Fruit fly (Drosophila melanogaster): ENCODE data around the gene mip130.

The mip130 gene

dm6 chrX:1944245-1945114 lies 36.4 kb downstream of the mip130 start (continued):
- no peak for TF ChIP-seq Camta (GFP tag; optimal IDR thresholded peaks at IDR 0.05)
- peak; percentile 39; the same call in 1 of the 2 replicates for TF ChIP-seq CG3847 (GFP tag; IDR thresholded peaks at IDR 0.05)
- TF ChIP-seq CG34224 (GFP tag; IDR thresholded peaks at IDR 0.05; ENCODE audit: partially characterized antibody): no peak
- TF ChIP-seq chif (GFP tag; optimal IDR thresholded peaks at IDR 0.05): peak; percentile 5 to 14
- TF ChIP-seq CG12769 (tag; optimal IDR thresholded peaks at IDR 0.05): peak; percentile 44
- TF ChIP-seq nau (GFP tag; optimal IDR thresholded peaks at IDR 0.05): no peak
- peak; percentile 11 for TF ChIP-seq CG4424 (GFP tag; optimal IDR thresholded peaks at IDR 0.05)
- no peak for TF ChIP-seq tap (tag; optimal IDR thresholded peaks at IDR 0.05)
- 0 out of 3 replicates have a peak, but pooled peaks have one; percentile 11 for TF ChIP-seq CG14860 (GFP tag; IDR thresholded peaks at IDR 0.05; ENCODE audit: partially characterized antibody)
- no peak for TF ChIP-seq MTF-1 (GFP tag; optimal IDR thresholded peaks at IDR 0.05; ENCODE audit: borderline replicate concordance)
- no peak for TF ChIP-seq CG15479 (GFP tag; optimal IDR thresholded peaks at IDR 0.05)
- TF ChIP-seq repo (GFP tag; optimal IDR thresholded peaks at IDR 0.05): peak; percentile 4
- no peak for TF ChIP-seq NK7.1 (GFP tag; optimal IDR thresholded peaks at IDR 0.05)
- TF ChIP-seq dmrt99B (tag; optimal IDR thresholded peaks at IDR 0.05): peak; percentile 60
- TF ChIP-seq fu2 (GFP tag; optimal IDR thresholded peaks at IDR 0.05): peak; percentile 42
- TF ChIP-seq CG7928 (GFP tag; optimal IDR thresholded peaks at IDR 0.05): no peak
- peak; percentile 55 for TF ChIP-seq mam (GFP tag; optimal IDR thresholded peaks at IDR 0.05)
- peak; percentile 46; the same call in 2 of the 3 replicates for TF ChIP-seq Dbx (GFP tag; IDR thresholded peaks at IDR 0.05)
- no peak for TF ChIP-seq br (optimal IDR thresholded peaks at IDR 0.05)
- TF ChIP-seq Kr (GFP tag; optimal IDR thresholded peaks at IDR 0.05): no peak
- peak; percentile 18 for TF ChIP-seq CG30431 (GFP tag; optimal IDR thresholded peaks at IDR 0.05)
- TF ChIP-seq hkb (optimal IDR thresholded peaks at IDR 0.05): no peak
- peak; percentile 56 for TF ChIP-seq hkb (GFP tag; IDR thresholded peaks at IDR 0.05)
- peak; percentile 98 for TF ChIP-seq nerfin-1 (tag; optimal IDR thresholded peaks at IDR 0.05)
- no peak for TF ChIP-seq CG6813 (GFP tag; optimal IDR thresholded peaks at IDR 0.05)
- TF ChIP-seq Vsx1 (GFP tag; optimal IDR thresholded peaks at IDR 0.05): no peak
- TF ChIP-seq croc (GFP tag; conservative IDR thresholded peaks at IDR 0.05): peak; percentile 50; the same call in 2 of the 3 replicates
- peak; percentile 27 for TF ChIP-seq gsb-n (tag; optimal IDR thresholded peaks at IDR 0.05)
- peak; percentile 75 for TF ChIP-seq Xrp1 (GFP tag; IDR thresholded peaks at IDR 0.05)
- TF ChIP-seq ind (GFP tag; optimal IDR thresholded peaks at IDR 0.05): peak; percentile 66
- no peak for TF ChIP-seq CG11723 (GFP tag; optimal IDR thresholded peaks at IDR 0.05)
- TF ChIP-seq dati (GFP tag; IDR thresholded peaks at IDR 0.05): 0 out of 2 replicates have a peak, but pooled peaks have one; percentile 4
- no peak for TF ChIP-seq gt (GFP tag; IDR thresholded peaks at IDR 0.05)
- peak; percentile 58 for TF ChIP-seq zfh2 (GFP tag; optimal IDR thresholded peaks at IDR 0.05)
- TF ChIP-seq HLH4C (GFP tag; IDR thresholded peaks at IDR 0.05; ENCODE audit: partially characterized antibody): no peak
- peak; percentile 55; the same call in 1 of the 2 replicates for TF ChIP-seq wdn (GFP tag; IDR thresholded peaks at IDR 0.05)
- no peak for TF ChIP-seq pan (optimal IDR thresholded peaks at IDR 0.05)
- peak in 1 of 2 experiments; percentile 43 for TF ChIP-seq pan (GFP tag; optimal IDR thresholded peaks at IDR 0.05 in 1 of 2, IDR thresholded peaks at IDR 0.05 in 1 of 2)
- peak; percentile 22 for TF ChIP-seq sd (tag; optimal IDR thresholded peaks at IDR 0.05)
- TF ChIP-seq gsb (GFP tag; IDR thresholded peaks at IDR 0.05): peak; percentile 22; the same call in 1 of the 2 replicates
- peak; percentile 55 for TF ChIP-seq CG7786 (GFP tag; optimal IDR thresholded peaks at IDR 0.05)
- TF ChIP-seq CG8478 (optimal IDR thresholded peaks at IDR 0.05): no peak
- TF ChIP-seq Doc2 (GFP tag; IDR thresholded peaks at IDR 0.05): no peak
- TF ChIP-seq CG43689 (GFP tag; IDR thresholded peaks at IDR 0.05): no peak
- 0 out of 2 replicates have a peak, but pooled peaks have one; percentile 21 for TF ChIP-seq Taf1 (GFP tag; IDR thresholded peaks at IDR 0.05)
- TF ChIP-seq CG7987 (GFP tag; optimal IDR thresholded peaks at IDR 0.05): no peak
- TF ChIP-seq grn (GFP tag; optimal IDR thresholded peaks at IDR 0.05): no peak
- no peak for TF ChIP-seq Neu2 (GFP tag; optimal IDR thresholded peaks at IDR 0.05; ENCODE audit: borderline replicate concordance)
- TF ChIP-seq CG6654 (GFP tag; optimal IDR thresholded peaks at IDR 0.05): no peak
- TF ChIP-seq vfl (GFP tag; optimal IDR thresholded peaks at IDR 0.05): peak; percentile 24
